Fruit fly (Drosophila melanogaster) whole organism, embryonic: ENCODE results near the gene CG1703.

ENCODE experiments used
- Bteb2 ChIP-seq: fragments of 200-800 bp; sonication (Bioruptor generic); optimal IDR thresholded peaks from 2 replicates; lab custom pipeline; 2016; ENCODE audit warnings: missing biosample characterization, missing genetic modification characterization
- CG11247 ChIP-seq: fragments of 200-800 bp; sonication (Bioruptor generic); IDR thresholded peaks from 2 replicates; pipeline ENCODE4 v1.3.6; 2022; ENCODE audit warnings: missing biosample characterization, missing genetic modification characterization
- CG11398 ChIP-seq: fragments of 200-800 bp; sonication (Bioruptor generic); optimal IDR thresholded peaks from 2 replicates; lab custom pipeline; 2016; ENCODE audit warnings: missing biosample characterization, missing genetic modification characterization
- CG11456 ChIP-seq: fragments of 200-800 bp; sonication (Bioruptor generic); IDR thresholded peaks from 3 replicates; pipeline ENCODE4 v1.3.6; 2022; ENCODE audit warnings: missing biosample characterization, missing genetic modification characterization
- CG11504 ChIP-seq: fragments of 200-800 bp; sonication (Bioruptor generic); optimal IDR thresholded peaks from 3 replicates; lab custom pipeline; 2019; ENCODE audit warnings: missing biosample characterization, mild to moderate bottlenecking, missing genetic modification characterization, moderate library complexity
- CG11560 ChIP-seq: fragments of 200-800 bp; sonication (Bioruptor generic); IDR thresholded peaks from 3 replicates; pipeline ENCODE4 v1.3.6; 2022; ENCODE audit warnings: missing biosample characterization, missing genetic modification characterization
- CG11695 ChIP-seq: fragments of 200-800 bp; sonication (Bioruptor generic); IDR thresholded peaks from 3 replicates; pipeline ENCODE4 v1.3.6; 2022; ENCODE audit warnings: missing biosample characterization, missing genetic modification characterization
- CG14014 ChIP-seq: fragments of 200-800 bp; sonication (Bioruptor generic); IDR thresholded peaks from 2 replicates; pipeline ENCODE4 v1.3.6; 2022; ENCODE audit warnings: missing biosample characterization, missing genetic modification characterization
- CG15601 ChIP-seq: fragments of 200-800 bp; sonication (Bioruptor generic); optimal IDR thresholded peaks from 3 replicates; lab custom pipeline; 2019; ENCODE audit warnings: missing biosample characterization, mild to moderate bottlenecking, missing genetic modification characterization, moderate library complexity
- CG15696 ChIP-seq: fragments of 200-800 bp; sonication (Bioruptor generic); optimal IDR thresholded peaks from 2 replicates; lab custom pipeline; 2019; ENCODE audit warnings: missing biosample characterization, mild to moderate bottlenecking, missing genetic modification characterization, moderate library complexity
- CG1603 ChIP-seq: fragments of 200-800 bp; sonication (Bioruptor generic); optimal IDR thresholded peaks from 2 replicates; lab custom pipeline; 2019; ENCODE audit warnings: missing biosample characterization, mild to moderate bottlenecking, missing genetic modification characterization, moderate library complexity
- CG16863 ChIP-seq: fragments of 200-800 bp; sonication (Bioruptor generic); optimal IDR thresholded peaks from 3 replicates; lab custom pipeline; 2016; ENCODE audit warnings: missing biosample characterization, missing genetic modification characterization
- CG17568 ChIP-seq: fragments of 200-800 bp; sonication (Bioruptor generic); optimal IDR thresholded peaks from 2 replicates; lab custom pipeline; 2018; ENCODE audit warnings: missing biosample characterization, mild to moderate bottlenecking, missing genetic modification characterization, moderate library complexity
- CG2712 ChIP-seq: fragments of 200-800 bp; optimal IDR thresholded peaks from 3 replicates; lab custom pipeline; 2019; ENCODE audit warnings: missing biosample characterization, mild to moderate bottlenecking, missing genetic modification characterization, moderate library complexity
- CG30431 ChIP-seq: fragments of 200-800 bp; sonication (Bioruptor generic); optimal IDR thresholded peaks from 2 replicates; lab custom pipeline; 2017; ENCODE audit warnings: missing biosample characterization, missing genetic modification characterization
- CG31365 ChIP-seq: fragments of 200-800 bp; sonication (Bioruptor generic); optimal IDR thresholded peaks from 2 replicates; lab custom pipeline; 2018; ENCODE audit warnings: missing biosample characterization, mild to moderate bottlenecking, missing genetic modification characterization
- CG3847 ChIP-seq: fragments of 200-800 bp; sonication (Bioruptor generic); IDR thresholded peaks from 2 replicates; pipeline ENCODE4 v1.3.6; 2022; ENCODE audit warnings: missing biosample characterization, missing genetic modification characterization
- CG4282 ChIP-seq: fragments of 200-800 bp; sonication (Bioruptor generic); optimal IDR thresholded peaks from 2 replicates; lab custom pipeline; 2016; ENCODE audit warnings: missing biosample characterization, missing genetic modification characterization
- CG6654 ChIP-seq: fragments of 200-800 bp; sonication (Bioruptor generic); optimal IDR thresholded peaks from 2 replicates; lab custom pipeline; 2017; ENCODE audit warnings: missing biosample characterization, mild to moderate bottlenecking, missing genetic modification characterization
- CG7357 ChIP-seq: fragments of 200-800 bp; sonication (Bioruptor generic); IDR thresholded peaks from 3 replicates; pipeline ENCODE4 v1.3.6; 2022; ENCODE audit warnings: missing biosample characterization, missing genetic modification characterization
- CG8281 ChIP-seq: fragments of 200-800 bp; sonication (Bioruptor generic); optimal IDR thresholded peaks from 2 replicates; lab custom pipeline; 2018; ENCODE audit warnings: missing biosample characterization, mild to moderate bottlenecking, missing genetic modification characterization, moderate library complexity
- CG8765 ChIP-seq: fragments of 200-800 bp; sonication (Bioruptor generic); IDR thresholded peaks from 2 replicates; pipeline ENCODE4 v1.3.6; 2022; ENCODE audit warnings: missing biosample characterization, missing genetic modification characterization
- CG9215 ChIP-seq: fragments of 200-800 bp; sonication (Bioruptor generic); IDR thresholded peaks from 2 replicates; pipeline ENCODE4 v1.3.6; 2022; ENCODE audit warnings: missing biosample characterization, missing genetic modification characterization
- ERR ChIP-seq: fragments of 200-800 bp; sonication (Bioruptor generic); optimal IDR thresholded peaks from 2 replicates; lab custom pipeline; 2016; ENCODE audit warnings: missing biosample characterization, missing genetic modification characterization
- Fer1 ChIP-seq: fragments of 200-800 bp; sonication (Bioruptor generic); optimal IDR thresholded peaks from 2 replicates; lab custom pipeline; 2017; ENCODE audit warnings: missing biosample characterization, mild to moderate bottlenecking, missing genetic modification characterization
- Mrtf ChIP-seq: fragments of 200-800 bp; sonication (Bioruptor generic); IDR thresholded peaks from 3 replicates; pipeline ENCODE4 v1.3.6; 2022; ENCODE audit warnings: missing biosample characterization, missing genetic modification characterization
- NC2α ChIP-seq: fragments of 200-800 bp; sonication (Bioruptor generic); optimal IDR thresholded peaks from 2 replicates; lab custom pipeline; 2016; ENCODE audit warnings: missing biosample characterization, missing genetic modification characterization
- PHDP ChIP-seq: fragments of 200-800 bp; sonication (Bioruptor generic); optimal IDR thresholded peaks from 3 replicates; lab custom pipeline; 2018; ENCODE audit warnings: missing biosample characterization, mild to moderate bottlenecking, missing genetic modification characterization, moderate library complexity
- Sox102F ChIP-seq: fragments of 200-800 bp; sonication (Bioruptor generic); optimal IDR thresholded peaks from 2 replicates; lab custom pipeline; 2018; ENCODE audit warnings: missing biosample characterization, mild to moderate bottlenecking, missing genetic modification characterization, moderate library complexity
- Ssrp ChIP-seq: fragments of 200-800 bp; sonication (Bioruptor generic); optimal IDR thresholded peaks from 2 replicates; lab custom pipeline; 2018; ENCODE audit warnings: missing biosample characterization, mild to moderate bottlenecking, missing genetic modification characterization, moderate library complexity
- Stat92E ChIP-seq, 3 experiments: fragments of >200 bp in 2 of 3; fragments of 200-800 bp in 1 of 3; sonication (Bioruptor generic) in 1 of 3; optimal IDR thresholded peaks; 2 replicates each; lab custom pipeline; 2017 to 2019; ENCODE audit warnings: missing biosample characterization in 3 of 3, missing genetic modification characterization in 3 of 3, mild to moderate bottlenecking in 1 of 3, moderate library complexity in 1 of 3
- Xrp1 ChIP-seq: fragments of 200-800 bp; sonication (Bioruptor generic); IDR thresholded peaks from 2 replicates; pipeline ENCODE4 v1.3.6; 2022; ENCODE audit warnings: missing biosample characterization, missing genetic modification characterization
- ap ChIP-seq: fragments of 200-800 bp; sonication (Bioruptor generic); IDR thresholded peaks from 2 replicates; pipeline ENCODE4 v1.3.6; 2022; ENCODE audit warnings: missing biosample characterization, missing genetic modification characterization
- crol ChIP-seq: fragments of 200-800 bp; sonication (Bioruptor generic); IDR thresholded peaks from 2 replicates; pipeline ENCODE4 v1.3.6; 2022; ENCODE audit warnings: missing biosample characterization, missing genetic modification characterization
- danr ChIP-seq: fragments of 200-800 bp; sonication (Bioruptor generic); IDR thresholded peaks from 2 replicates; pipeline ENCODE4 v1.3.6; 2022; ENCODE audit warnings: missing biosample characterization, missing genetic modification characterization
- dati ChIP-seq: fragments of 200-800 bp; sonication (Bioruptor generic); IDR thresholded peaks from 2 replicates; pipeline ENCODE4 v1.3.6; 2022; ENCODE audit warnings: missing biosample characterization, missing genetic modification characterization
- disco-r ChIP-seq: fragments of 200-800 bp; sonication (Bioruptor generic); optimal IDR thresholded peaks from 2 replicates; lab custom pipeline; 2016; ENCODE audit warnings: missing biosample characterization, missing genetic modification characterization
- dmrt11E ChIP-seq: fragments of 200-800 bp; sonication (Bioruptor generic); optimal IDR thresholded peaks from 3 replicates; lab custom pipeline; 2018; ENCODE audit warnings: missing biosample characterization, mild to moderate bottlenecking, missing genetic modification characterization, moderate library complexity
- gcm ChIP-seq: fragments of 200-800 bp; sonication (Bioruptor generic); optimal IDR thresholded peaks from 2 replicates; lab custom pipeline; 2019; ENCODE audit warnings: missing biosample characterization, mild to moderate bottlenecking, missing genetic modification characterization, moderate library complexity
- gt ChIP-seq: fragments of 200-800 bp; sonication (Bioruptor generic); IDR thresholded peaks from 2 replicates; pipeline ENCODE4 v1.3.6; 2022; ENCODE audit warnings: missing biosample characterization, missing genetic modification characterization
- hbn ChIP-seq: fragments of 200-800 bp; sonication (Bioruptor generic); IDR thresholded peaks from 2 replicates; pipeline ENCODE4 v1.3.6; 2022; ENCODE audit warnings: missing biosample characterization, missing genetic modification characterization; ENCODE audit not compliant: partially characterized antibody
- klu ChIP-seq: fragments of 200-800 bp; sonication (Bioruptor generic); IDR thresholded peaks from 2 replicates; pipeline ENCODE4 v1.3.6; 2022; ENCODE audit warnings: missing biosample characterization, missing genetic modification characterization
- lola ChIP-seq, 3 experiments: fragments of >200 bp in 2 of 3; fragments of 200-800 bp in 1 of 3; sonication (Bioruptor generic) in 1 of 3; optimal IDR thresholded peaks; 2 replicates each; lab custom pipeline; 2017 to 2019; ENCODE audit warnings: missing biosample characterization in 3 of 3, missing genetic modification characterization in 3 of 3, mild to moderate bottlenecking in 1 of 3, moderate library complexity in 1 of 3
- lov ChIP-seq, 2 experiments: fragments of 200-800 bp in 1 of 2; fragments of >200 bp in 1 of 2; sonication (Bioruptor generic) in 1 of 2; IDR thresholded peaks in 1 of 2; optimal IDR thresholded peaks in 1 of 2; 2 replicates in 1 of 2; 3 replicates in 1 of 2; pipeline versions ENCODE4 v1.3.6 to Lab custom; 2017 to 2022; ENCODE audit warnings: missing biosample characterization in 1 of 2, missing genetic modification characterization in 1 of 2
- nom ChIP-seq: fragments of 200-800 bp; sonication (Bioruptor generic); optimal IDR thresholded peaks from 2 replicates; lab custom pipeline; 2017; ENCODE audit warnings: missing biosample characterization, missing genetic modification characterization, mild to moderate bottlenecking, moderate library complexity, missing genetic modification reagents
- otp ChIP-seq: fragments of 200-800 bp; sonication (Bioruptor generic); IDR thresholded peaks from 3 replicates; pipeline ENCODE4, ENCODE4 v1.3.6; 2022; ENCODE audit warnings: missing biosample characterization, missing genetic modification characterization
- sisA ChIP-seq: fragments of 200-800 bp; sonication (Bioruptor generic); IDR thresholded peaks from 2 replicates; pipeline ENCODE4 v1.3.6; 2022; ENCODE audit warnings: missing biosample characterization, missing genetic modification characterization
- vnd ChIP-seq: fragments of 200-800 bp; sonication (Bioruptor generic); IDR thresholded peaks from 3 replicates; pipeline ENCODE4 v1.3.6; 2022; ENCODE audit warnings: missing biosample characterization, missing genetic modification characterization; ENCODE audit not compliant: partially characterized antibody
- zen ChIP-seq: fragments of 200-800 bp; sonication (Bioruptor generic); optimal IDR thresholded peaks from 3 replicates; lab custom pipeline; 2018; ENCODE audit warnings: missing biosample characterization, mild to moderate bottlenecking, missing genetic modification characterization, moderate library complexity
- zen2 ChIP-seq: fragments of 200-800 bp; sonication (Bioruptor generic); IDR thresholded peaks from 3 replicates; pipeline ENCODE4 v1.3.6; 2022; ENCODE audit warnings: missing biosample characterization, missing genetic modification characterization; ENCODE audit not compliant: partially characterized antibody

Gene CG1703

DNA sequence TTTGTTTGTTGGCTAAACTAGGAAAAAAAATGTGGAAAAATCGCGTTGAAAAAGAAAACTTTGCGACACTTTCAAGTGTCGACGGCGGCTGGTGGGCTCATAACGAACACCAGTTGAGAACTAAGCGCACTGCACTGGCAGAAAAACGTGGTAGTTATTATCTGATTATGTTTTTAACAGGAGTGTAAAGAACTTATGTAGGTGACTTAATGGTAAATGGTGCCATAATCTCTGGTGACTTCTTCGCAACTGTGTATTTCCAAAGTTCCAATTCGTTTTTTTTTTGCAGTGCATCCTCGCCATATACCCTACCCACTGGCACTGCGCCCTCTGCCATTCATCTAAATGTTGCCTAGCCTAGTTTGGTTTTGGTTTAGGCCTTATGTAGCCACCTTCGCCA is 41.3 kb downstream of the CG1703 start (continued):
- TF ChIP-seq CG8765 (GFP tag; lab: Robert Waterston, UW) (no peak), zen2 (no peak), crol (GFP tag; lab: Robert Waterston, UW) (no peak), zen (tag; lab: Kevin White, UChicago) (no peak), Ssrp (tag; lab: Kevin White, UChicago) (no peak), hbn (GFP tag; lab: Robert Waterston, UW) (no peak), PHDP (no peak), CG17568 (GFP tag; lab: Kevin White, UChicago) (no peak), NC2α (GFP tag; lab: Kevin White, UChicago) (no peak), lola (GFP tag; optimal IDR thresholded peaks at IDR 0.05; lab: Kevin White, UChicago) (no peak), CG3847 (GFP tag; lab: Robert Waterston, UW) (no peak), klu (GFP tag; lab: Robert Waterston, UW) (no peak), ERR (GFP tag; lab: Kevin White, UChicago) (no peak), lov (optimal IDR thresholded peaks at IDR 0.05; lab: Kevin White, UChicago) (no peak), lov (GFP tag; IDR thresholded peaks at IDR 0.05; lab: Robert Waterston, UW) (no peak), CG16863 (GFP tag; lab: Kevin White, UChicago) (peak; percentile 26), CG31365 (tag; lab: Kevin White, UChicago) (no peak), otp (GFP tag; lab: Robert Waterston, UW) (no peak), CG6654 (GFP tag; lab: Kevin White, UChicago) (peak; percentile 7), ap (GFP tag; lab: Robert Waterston, UW) (no peak), Stat92E (GFP tag; optimal IDR thresholded peaks at IDR 0.05; lab: Kevin White, UChicago) (no peak), nom (no peak), CG11504 (tag; lab: Kevin White, UChicago) (peak; percentile 47), sisA (peak; percentile 33; the same call in 1 of the 2 replicates), dati (GFP tag; lab: Robert Waterston, UW) (no peak), CG14014 (no peak), CG11456 (GFP tag; lab: Robert Waterston, UW) (no peak), CG1603 (tag; lab: Kevin White, UChicago) (peak; percentile 64), dmrt11E (tag; lab: Kevin White, UChicago) (no peak), gcm (GFP tag; lab: Kevin White, UChicago) (no peak), Xrp1 (GFP tag; lab: Robert Waterston, UW) (peak; percentile 54; the same call in 1 of the 2 replicates), Sox102F (peak; percentile 54), gt (GFP tag; lab: Robert Waterston, UW) (no peak), vnd (no peak), CG11398 (GFP tag; lab: Kevin White, UChicago) (no peak), CG11695 (GFP tag; lab: Robert Waterston, UW) (no peak), Mrtf (GFP tag; lab: Robert Waterston, UW) (no peak), CG15601 (tag; lab: Kevin White, UChicago) (no peak), CG30431 (GFP tag; lab: Kevin White, UChicago) (peak; percentile 5), CG2712 (tag; lab: Kevin White, UChicago) (no peak), Bteb2 (GFP tag; lab: Kevin White, UChicago) (no peak), CG7357 (GFP tag; lab: Robert Waterston, UW) (no peak), Fer1 (GFP tag; lab: Kevin White, UChicago) (peak; percentile 19), danr (GFP tag; lab: Robert Waterston, UW) (no peak), CG15696 (tag; lab: Kevin White, UChicago) (no peak), CG11560 (tag; lab: Robert Waterston, UW) (no peak), CG4282 (no peak), CG9215 (GFP tag; lab: Robert Waterston, UW) (no peak), CG11247 (GFP tag; lab: Robert Waterston, UW) (no peak), CG8281 (tag; lab: Kevin White, UChicago) (no peak), disco-r (no peak)
